Worm (Caenorhabditis elegans) whole organism, mixed stage, embryonic: ENCODE data around the gene W07E6.5.
A peak's percentile ranks its signal among the peaks of the same experiment; 100 is the strongest.

Experiments used
- M03D4.4 ChIP-seq: sonication (generic microtip); optimal IDR thresholded peaks from 2 replicates; lab custom pipeline; 2017; ENCODE audit warnings: mild to moderate bottlenecking, missing genetic modification characterization, missing compliant biosample characterization
- bed-3 ChIP-seq: fragments of 200-800 bp; sonication (Bioruptor generic); optimal IDR thresholded peaks from 3 replicates; lab custom pipeline; 2018; ENCODE audit warnings: mild to moderate bottlenecking, missing genetic modification characterization, moderate library complexity, missing compliant biosample characterization
- blmp-1 ChIP-seq: fragments of 150-350 bp; optimal IDR thresholded peaks from 2 replicates; lab custom pipeline; 2014; ENCODE audit warnings: missing biosample characterization, missing genetic modification characterization
- ceh-39 ChIP-seq: fragments of 150-350 bp; optimal IDR thresholded peaks from 2 replicates; lab custom pipeline; 2014; ENCODE audit warnings: missing biosample characterization, missing genetic modification characterization
- ceh-43 ChIP-seq: fragments of 200-800 bp; sonication (Bioruptor generic); optimal IDR thresholded peaks from 2 replicates; lab custom pipeline; 2018; ENCODE audit warnings: mild to moderate bottlenecking, missing genetic modification characterization, moderate library complexity, missing compliant biosample characterization
- ceh-83 ChIP-seq: fragments of 200-800 bp; sonication (Bioruptor generic); optimal IDR thresholded peaks from 2 replicates; lab custom pipeline; 2018; ENCODE audit warnings: mild to moderate bottlenecking, missing genetic modification characterization, missing compliant biosample characterization
- ces-1 ChIP-seq: fragments of 150-350 bp; optimal IDR thresholded peaks from 2 replicates; lab custom pipeline; 2014; ENCODE audit warnings: missing biosample characterization, missing genetic modification reagents, missing genetic modification characterization
- cnd-1 ChIP-seq: fragments of 200-800 bp; sonication (Bioruptor generic); optimal IDR thresholded peaks from 2 replicates; lab custom pipeline; 2018; ENCODE audit warnings: mild to moderate bottlenecking, missing genetic modification characterization, missing compliant biosample characterization
- drap-1 ChIP-seq: fragments of 200-800 bp; sonication (Bioruptor generic); optimal IDR thresholded peaks from 3 replicates; lab custom pipeline; 2018; ENCODE audit warnings: mild to moderate bottlenecking, missing genetic modification characterization, missing compliant biosample characterization
- elt-1 ChIP-seq: sonication (generic microtip); optimal IDR thresholded peaks from 2 replicates; lab custom pipeline; 2017; ENCODE audit warnings: missing genetic modification characterization, mild to moderate bottlenecking, missing compliant biosample characterization, antibody characterized with exemption, moderate library complexity, borderline replicate concordance; ENCODE audit not compliant: insufficient read depth
- elt-3 ChIP-seq: fragments of 150-350 bp; optimal IDR thresholded peaks from 2 replicates; lab custom pipeline; 2014; ENCODE audit warnings: missing biosample characterization, missing genetic modification characterization
- flh-1 ChIP-seq: fragments of 200-800 bp; sonication (Bioruptor generic); optimal IDR thresholded peaks from 2 replicates; lab custom pipeline; 2018; ENCODE audit warnings: mild to moderate bottlenecking, missing genetic modification characterization, moderate library complexity, missing compliant biosample characterization
- ham-2 ChIP-seq: fragments of 200-800 bp; sonication (Bioruptor generic); optimal IDR thresholded peaks from 2 replicates; lab custom pipeline; 2018; ENCODE audit warnings: mild to moderate bottlenecking, missing genetic modification characterization, missing compliant biosample characterization
- hlh-1 ChIP-seq: fragments of 150-350 bp; optimal IDR thresholded peaks from 2 replicates; lab custom pipeline; 2014; ENCODE audit warnings: missing biosample characterization, missing genetic modification reagents, missing genetic modification characterization
- lin-13 ChIP-seq: fragments of 150-350 bp; optimal IDR thresholded peaks from 2 replicates; lab custom pipeline; 2014; ENCODE audit warnings: missing biosample characterization, missing genetic modification characterization
- lin-32 ChIP-seq: fragments of 200-800 bp; sonication (Bioruptor generic); optimal IDR thresholded peaks from 2 replicates; lab custom pipeline; 2018; ENCODE audit warnings: mild to moderate bottlenecking, missing genetic modification characterization, missing compliant biosample characterization
- lsy-2 ChIP-seq: fragments of 150-350 bp; optimal IDR thresholded peaks from 2 replicates; lab custom pipeline; 2014; ENCODE audit warnings: missing biosample characterization, missing genetic modification characterization
- mab-5 ChIP-seq: fragments of 150-350 bp; optimal IDR thresholded peaks from 2 replicates; lab custom pipeline; 2014; ENCODE audit warnings: missing biosample characterization, missing genetic modification characterization
- mep-1 ChIP-seq: fragments of 150-350 bp; optimal IDR thresholded peaks from 2 replicates; lab custom pipeline; 2017; ENCODE audit warnings: missing biosample characterization, missing genetic modification reagents, missing genetic modification characterization, inconsistent platforms
- mls-2 ChIP-seq: sonication (generic microtip); optimal IDR thresholded peaks from 2 replicates; lab custom pipeline; 2016; ENCODE audit warnings: mild to moderate bottlenecking, missing genetic modification characterization, moderate library complexity, missing compliant biosample characterization
- nhr-12 ChIP-seq: fragments of 150-350 bp; optimal IDR thresholded peaks from 2 replicates; lab custom pipeline; 2014; ENCODE audit warnings: missing biosample characterization, missing genetic modification characterization
- nhr-2 ChIP-seq: fragments of 150-350 bp; optimal IDR thresholded peaks from 2 replicates; lab custom pipeline; 2014; ENCODE audit warnings: missing biosample characterization, missing genetic modification characterization
- nhr-237 ChIP-seq: fragments of 150-350 bp; optimal IDR thresholded peaks from 2 replicates; lab custom pipeline; 2014; ENCODE audit warnings: missing biosample characterization, missing genetic modification characterization
- nhr-28 ChIP-seq: fragments of 150-350 bp; optimal IDR thresholded peaks from 2 replicates; lab custom pipeline; 2014; ENCODE audit warnings: missing biosample characterization, missing genetic modification characterization
- nhr-76 ChIP-seq: sonication (generic microtip); optimal IDR thresholded peaks from 2 replicates; lab custom pipeline; 2017; ENCODE audit warnings: missing biosample characterization, missing genetic modification characterization
- pha-4 ChIP-seq: fragments of 150-350 bp; optimal IDR thresholded peaks from 2 replicates; lab custom pipeline; 2018; ENCODE audit warnings: missing biosample characterization, missing genetic modification reagents, missing genetic modification characterization
- sem-2 ChIP-seq: fragments of 200-800 bp; sonication (Bioruptor generic); optimal IDR thresholded peaks from 2 replicates; lab custom pipeline; 2018; ENCODE audit warnings: mild to moderate bottlenecking, missing genetic modification characterization, missing compliant biosample characterization
- snpc-4 ChIP-seq: fragments of 150-350 bp; optimal IDR thresholded peaks from 2 replicates; lab custom pipeline; 2014; ENCODE audit warnings: missing biosample characterization, missing genetic modification characterization
- sptf-1 ChIP-seq: sonication (generic microtip); optimal IDR thresholded peaks from 2 replicates; lab custom pipeline; 2017; ENCODE audit warnings: mild to moderate bottlenecking, missing genetic modification characterization, moderate library complexity, missing compliant biosample characterization
- tbx-8 ChIP-seq: fragments of 200-800 bp; sonication (Bioruptor generic); optimal IDR thresholded peaks from 2 replicates; lab custom pipeline; 2018; ENCODE audit warnings: mild to moderate bottlenecking, missing genetic modification characterization, moderate library complexity, missing compliant biosample characterization
- unc-120 ChIP-seq: sonication (generic microtip); optimal IDR thresholded peaks from 2 replicates; lab custom pipeline; 2017; ENCODE audit warnings: missing genetic modification characterization, missing compliant biosample characterization; ENCODE audit not compliant: poor library complexity, severe bottlenecking
- unc-39 ChIP-seq: fragments of 150-350 bp; optimal IDR thresholded peaks from 2 replicates; lab custom pipeline; 2014; ENCODE audit warnings: missing biosample characterization, missing genetic modification characterization
- unc-62 ChIP-seq: fragments of 150-350 bp; optimal IDR thresholded peaks from 2 replicates; lab custom pipeline; 2014; ENCODE audit warnings: missing biosample characterization, missing genetic modification reagents, missing genetic modification characterization
- zip-8 ChIP-seq: fragments of 150-350 bp; optimal IDR thresholded peaks from 2 replicates; lab custom pipeline; 2014; ENCODE audit warnings: missing biosample characterization, missing genetic modification characterization
- ztf-11 ChIP-seq: fragments of 150-350 bp; optimal IDR thresholded peaks from 2 replicates; lab custom pipeline; 2014; ENCODE audit warnings: missing biosample characterization, missing genetic modification characterization

Gene W07E6.5

ce11 chrII:461297-461696 is 12.0 kb upstream of the W07E6.5 start:
- TF ChIP-seq mls-2 (no peak), lsy-2 (peak; percentile 76)

ce11 chrII:467265-467664 is 6.0 kb upstream of the W07E6.5 start, which contains the start of gene nfyb-1:
Gene nfyb-1, minus strand, starts transcription at chrII:467365.
- TF ChIP-seq ceh-83 (GFP tag; lab: Kevin White, UChicago) (no peak), unc-39 (tag; lab: Kevin White, UChicago) (no peak), lsy-2 (no peak), pha-4 (tag; lab: Kevin White, UChicago) (no peak), cnd-1 (tag; lab: Kevin White, UChicago) (no peak), ham-2 (GFP tag; lab: Kevin White, UChicago) (no peak), nhr-76 (tag; lab: Kevin White, UChicago) (no peak), lin-13 (no peak), unc-62 (GFP tag; lab: Kevin White, UChicago) (no peak), hlh-1 (tag; lab: Kevin White, UChicago) (no peak), zip-8 (no peak), nhr-237 (tag; lab: Kevin White, UChicago) (no peak), nhr-2 (no peak), bed-3 (GFP tag; lab: Kevin White, UChicago) (no peak), sptf-1 (tag; lab: Kevin White, UChicago) (no peak), elt-1 (no peak), M03D4.4 (tag; lab: Kevin White, UChicago) (no peak), nhr-28 (tag; lab: Kevin White, UChicago) (no peak)
- TF ChIP-seq, all 35 proteins: peak for 0

ce11 chrII:470375-470774 is 2.9 kb upstream of the W07E6.5 start, which contains the start of gene tomm-22:
Gene tomm-22, minus strand, starts transcription at chrII:470475.
- TF ChIP-seq unc-39 (tag; lab: Kevin White, UChicago) (no peak), ces-1 (no peak), mab-5 (no peak), ceh-39 (no peak), pha-4 (tag; lab: Kevin White, UChicago) (no peak), nhr-237 (tag; lab: Kevin White, UChicago) (no peak)
- TF ChIP-seq, all 35 proteins: peak for 0

ce11 chrII:475312-475711 is 2.0 kb downstream of the W07E6.5 start:
- TF ChIP-seq ceh-43 (GFP tag; lab: Kevin White, UChicago), result no peak
- no peak for TF ChIP-seq nhr-12 (tag; lab: Kevin White, UChicago)
- no peak for TF ChIP-seq bed-3 (GFP tag; lab: Kevin White, UChicago)
- TF ChIP-seq ceh-83 (GFP tag; lab: Kevin White, UChicago), result no peak
- no peak for TF ChIP-seq ces-1
- TF ChIP-seq tbx-8 (GFP tag; lab: Kevin White, UChicago), result no peak
- TF ChIP-seq mab-5, result no peak
- TF ChIP-seq lin-13, result no peak

- TF ChIP-seq hlh-1 (tag; lab: Kevin White, UChicago), result no peak
- no peak for TF ChIP-seq M03D4.4 (tag; lab: Kevin White, UChicago)
- peak; percentile 7 for TF ChIP-seq ztf-11 (tag; lab: Kevin White, UChicago)
- TF ChIP-seq zip-8, result no peak
- no peak for TF ChIP-seq lin-32 (GFP tag; lab: Kevin White, UChicago)
- TF ChIP-seq ces-1, result peak; percentile 74
- no peak for TF ChIP-seq tbx-8 (GFP tag; lab: Kevin White, UChicago)
- no peak for TF ChIP-seq lin-13
- TF ChIP-seq bed-3 (GFP tag; lab: Kevin White, UChicago), result no peak
- no peak for TF ChIP-seq flh-1 (GFP tag; lab: Kevin White, UChicago)
- TF ChIP-seq nhr-28 (tag; lab: Kevin White, UChicago), result no peak
- TF ChIP-seq drap-1 (GFP tag; lab: Kevin White, UChicago), result no peak
- TF ChIP-seq lsy-2, result peak; percentile 50
- TF ChIP-seq nhr-12 (tag; lab: Kevin White, UChicago), result no peak
- no peak for TF ChIP-seq ham-2 (GFP tag; lab: Kevin White, UChicago)
- TF ChIP-seq ceh-43 (GFP tag; lab: Kevin White, UChicago), result no peak
- TF ChIP-seq cnd-1 (tag; lab: Kevin White, UChicago), result no peak
- no peak for TF ChIP-seq nhr-237 (tag; lab: Kevin White, UChicago)
- TF ChIP-seq snpc-4, result no peak
- TF ChIP-seq nhr-2, result no peak
- no peak for TF ChIP-seq unc-62 (GFP tag; lab: Kevin White, UChicago)
- TF ChIP-seq elt-1, result no peak
- TF ChIP-seq pha-4 (tag; lab: Kevin White, UChicago), result peak; percentile 9
- TF ChIP-seq ceh-39, result no peak
- no peak for TF ChIP-seq elt-3
- peak; percentile 41 for TF ChIP-seq mep-1
- TF ChIP-seq mab-5, result no peak
- no peak for TF ChIP-seq unc-39 (tag; lab: Kevin White, UChicago)
- peak; percentile 41 for TF ChIP-seq unc-120 (tag; lab: Kevin White, UChicago)
- TF ChIP-seq nhr-76 (tag; lab: Kevin White, UChicago), result no peak
- TF ChIP-seq mls-2, result peak; percentile 43
- no peak for TF ChIP-seq blmp-1 (tag; lab: Kevin White, UChicago)
- no peak for TF ChIP-seq ceh-83 (GFP tag; lab: Kevin White, UChicago)
- peak; percentile 67 for TF ChIP-seq sptf-1 (tag; lab: Kevin White, UChicago)
- TF ChIP-seq sem-2 (GFP tag; lab: Kevin White, UChicago), result no peak
These were observed 2.7 kb downstream of the W07E6.5 start, which contains the start of gene nsun-1 for ce11 chrII:475890-476420. Gene nsun-1, minus strand, starts transcription at chrII:475940.
